Worm (Caenorhabditis elegans) whole organism, mixed stage, embryonic: ENCODE measurements around the gene msp-65.

ENCODE experiments used
- blmp-1 ChIP-seq: fragments of 150-350 bp; optimal IDR thresholded peaks from 2 replicates; lab custom pipeline; 2014; ENCODE audit warnings: missing biosample characterization, missing genetic modification characterization
- ceh-83 ChIP-seq: fragments of 200-800 bp; sonication (Bioruptor generic); optimal IDR thresholded peaks from 2 replicates; lab custom pipeline; 2018; ENCODE audit warnings: mild to moderate bottlenecking, missing genetic modification characterization, missing compliant biosample characterization
- ces-1 ChIP-seq: fragments of 150-350 bp; optimal IDR thresholded peaks from 2 replicates; lab custom pipeline; 2014; ENCODE audit warnings: missing biosample characterization, missing genetic modification reagents, missing genetic modification characterization
- lin-13 ChIP-seq: fragments of 150-350 bp; optimal IDR thresholded peaks from 2 replicates; lab custom pipeline; 2014; ENCODE audit warnings: missing biosample characterization, missing genetic modification characterization
- nhr-12 ChIP-seq: fragments of 150-350 bp; optimal IDR thresholded peaks from 2 replicates; lab custom pipeline; 2014; ENCODE audit warnings: missing biosample characterization, missing genetic modification characterization
- nhr-2 ChIP-seq: fragments of 150-350 bp; optimal IDR thresholded peaks from 2 replicates; lab custom pipeline; 2014; ENCODE audit warnings: missing biosample characterization, missing genetic modification characterization
- nhr-237 ChIP-seq: fragments of 150-350 bp; optimal IDR thresholded peaks from 2 replicates; lab custom pipeline; 2014; ENCODE audit warnings: missing biosample characterization, missing genetic modification characterization
- sptf-1 ChIP-seq: sonication (generic microtip); optimal IDR thresholded peaks from 2 replicates; lab custom pipeline; 2017; ENCODE audit warnings: mild to moderate bottlenecking, missing genetic modification characterization, moderate library complexity, missing compliant biosample characterization
- unc-39 ChIP-seq: fragments of 150-350 bp; optimal IDR thresholded peaks from 2 replicates; lab custom pipeline; 2014; ENCODE audit warnings: missing biosample characterization, missing genetic modification characterization
- ztf-11 ChIP-seq: fragments of 150-350 bp; optimal IDR thresholded peaks from 2 replicates; lab custom pipeline; 2014; ENCODE audit warnings: missing biosample characterization, missing genetic modification characterization

- no peak for TF ChIP-seq nhr-12 (tag; lab: Kevin White, UChicago)
- TF ChIP-seq ces-1 (GFP tag; lab: Kevin White, UChicago) = no peak
- TF ChIP-seq lin-13 (tag; lab: Kevin White, UChicago) = no peak
- no peak for TF ChIP-seq blmp-1 (tag; lab: Kevin White, UChicago)
- TF ChIP-seq nhr-237 (tag; lab: Kevin White, UChicago) = no peak
- no peak for TF ChIP-seq ceh-83
- TF ChIP-seq unc-39 = no peak
- TF ChIP-seq ztf-11 (tag; lab: Kevin White, UChicago) = no peak
- TF ChIP-seq sptf-1 (tag; lab: Kevin White, UChicago) = no peak
- TF ChIP-seq nhr-2 (tag; lab: Kevin White, UChicago) = no peak
These were observed 43.8 kb upstream of the msp-65 start, which contains the start of gene F36H12.3 for ce11 chrIV:5272518-5272917.
